4 fruit fly cellular contexts compared by ENCODE assay signal in the genomic region with DNA sequence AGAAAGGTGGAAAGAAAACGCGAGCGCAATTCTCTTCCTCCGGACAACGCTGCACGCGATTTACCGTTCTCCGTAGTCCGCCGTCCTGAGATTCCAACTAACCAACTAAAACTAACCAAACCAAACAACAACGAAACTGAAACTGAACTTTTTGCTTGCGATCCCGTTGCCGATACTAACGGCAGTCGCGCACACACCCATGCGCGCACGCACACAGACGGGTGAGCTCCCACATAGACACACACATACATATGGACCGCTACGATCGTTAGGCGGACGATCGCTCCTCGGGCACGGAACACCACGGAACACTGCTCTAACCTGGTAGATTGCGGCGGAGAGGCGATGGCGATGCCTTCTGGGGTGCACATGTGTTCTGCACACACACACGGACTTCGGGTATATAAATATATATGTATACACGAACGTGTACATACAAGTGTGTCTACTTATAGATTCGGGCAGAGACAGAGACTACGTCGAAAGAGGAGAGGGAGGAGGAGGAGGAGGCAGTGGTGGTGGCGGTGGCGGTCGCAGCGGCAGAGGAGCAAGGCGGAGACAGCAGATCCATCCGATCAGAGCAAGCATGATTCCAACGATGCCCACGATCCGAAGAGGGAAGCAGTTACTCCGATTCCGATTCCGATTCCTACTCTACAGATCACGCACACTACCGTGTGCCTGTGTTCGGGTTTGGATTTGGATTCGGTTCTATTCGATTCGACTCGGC.
TF ChIP-seq lines count a peak whose summit lies in the region.

Gene meso18E, minus strand, starts transcription at position 148 of the 730 bp plus-strand sequence.

- no peak for TF ChIP-seq CTCF in whole organism, embryonic (GFP tag; optimal IDR thresholded peaks at IDR 0.05; lab: Kevin White, UChicago)

TF ChIP-seq in whole organism, adult, 20 proteins besides CTCF, POLR2A, EP300 and RAD21:
- no peak for TF ChIP-seq CG5204 (GFP tag; optimal IDR thresholded peaks at IDR 0.05; lab: Kevin White, UChicago)
- TF ChIP-seq bab1 (GFP tag; optimal IDR thresholded peaks at IDR 0.05; lab: Kevin White, UChicago), result no peak
- no peak for TF ChIP-seq CG1620 (GFP tag; optimal IDR thresholded peaks at IDR 0.05; lab: Kevin White, UChicago)
- TF ChIP-seq CG12768 (GFP tag; optimal IDR thresholded peaks at IDR 0.05; lab: Kevin White, UChicago), result no peak
- peak; percentile 20 for TF ChIP-seq pad (GFP tag; optimal IDR thresholded peaks at IDR 0.05; lab: Kevin White, UChicago)
- TF ChIP-seq CG33017 (tag; optimal IDR thresholded peaks at IDR 0.05; lab: Kevin White, UChicago), result no peak
- no peak for TF ChIP-seq tj (GFP tag; optimal IDR thresholded peaks at IDR 0.05; lab: Kevin White, UChicago)
- no peak for TF ChIP-seq CG7045 (GFP tag; optimal IDR thresholded peaks at IDR 0.05; lab: Kevin White, UChicago)
- TF ChIP-seq toe (GFP tag; optimal IDR thresholded peaks at IDR 0.05; lab: Kevin White, UChicago), result no peak
- TF ChIP-seq CG14711 (tag; optimal IDR thresholded peaks at IDR 0.05; lab: Kevin White, UChicago), result no peak
- TF ChIP-seq CG7101 (tag; optimal IDR thresholded peaks at IDR 0.05; lab: Kevin White, UChicago), result no peak
- TF ChIP-seq cnc (optimal IDR thresholded peaks at IDR 0.05; lab: Kevin White, UChicago), result no peak
- no peak for TF ChIP-seq kay (GFP tag; lab: Kevin White, UChicago; ENCODE audit: borderline replicate concordance)
- TF ChIP-seq ovo (GFP tag; optimal IDR thresholded peaks at IDR 0.05; lab: Kevin White, UChicago), result peak; percentile 34
- TF ChIP-seq Mnt (GFP tag; optimal IDR thresholded peaks at IDR 0.05; lab: Kevin White, UChicago), result peak; percentile 60
- TF ChIP-seq Clk (GFP tag; optimal IDR thresholded peaks at IDR 0.05; lab: Kevin White, UChicago), result no peak
- no peak for TF ChIP-seq Hr96 (GFP tag; optimal IDR thresholded peaks at IDR 0.05; lab: Kevin White, UChicago)

TF ChIP-seq in whole organism, embryonic, 481 proteins besides CTCF, POLR2A, EP300 and RAD21 (continues in another document):
- TF ChIP-seq CG7556 (GFP tag; optimal IDR thresholded peaks at IDR 0.05; lab: Kevin White, UChicago) (no peak), Adf1 (GFP tag; IDR thresholded peaks at IDR 0.05; lab: Robert Waterston, UW) (peak; percentile 65), crol (GFP tag; IDR thresholded peaks at IDR 0.05; lab: Robert Waterston, UW) (peak; percentile 91), ab (GFP tag; optimal IDR thresholded peaks at IDR 0.05; lab: Kevin White, UChicago) (no peak), scrt (GFP tag; optimal IDR thresholded peaks at IDR 0.05; lab: Kevin White, UChicago) (no peak), ken (GFP tag; IDR thresholded peaks at IDR 0.05; lab: Robert Waterston, UW) (no peak), CG4282 (GFP tag; optimal IDR thresholded peaks at IDR 0.05; lab: Kevin White, UChicago) (no peak), nerfin-1 (tag; optimal IDR thresholded peaks at IDR 0.05; lab: Kevin White, UChicago) (no peak), CG5180 (GFP tag; optimal IDR thresholded peaks at IDR 0.05; lab: Kevin White, UChicago) (peak; percentile 18), CG15269 (tag; optimal IDR thresholded peaks at IDR 0.05; lab: Kevin White, UChicago) (no peak), Trl (optimal IDR thresholded peaks at IDR 0.05; lab: Kevin White, UChicago) (peak in 1 of 2 experiments; percentile 48), Trl (GFP tag; optimal IDR thresholded peaks at IDR 0.05; lab: Kevin White, UChicago) (no peak), Deaf1 (tag; optimal IDR thresholded peaks at IDR 0.05; lab: Kevin White, UChicago) (peak; percentile 95), Hr39 (optimal IDR thresholded peaks at IDR 0.05; lab: Kevin White, UChicago) (peak; percentile 97), onecut (GFP tag; IDR thresholded peaks at IDR 0.05; lab: Robert Waterston, UW) (no peak), CG8388 (GFP tag; optimal IDR thresholded peaks at IDR 0.05; lab: Kevin White, UChicago) (no peak), Oli (tag; optimal IDR thresholded peaks at IDR 0.05; lab: Kevin White, UChicago) (no peak), Opbp (GFP tag; IDR thresholded peaks at IDR 0.05; lab: Robert Waterston, UW; ENCODE audit: partially characterized antibody) (no peak), twi (tag; optimal IDR thresholded peaks at IDR 0.05; lab: Kevin White, UChicago) (peak; percentile 91), Camta (GFP tag; optimal IDR thresholded peaks at IDR 0.05; lab: Kevin White, UChicago) (no peak), Sin3A (optimal IDR thresholded peaks at IDR 0.05; lab: Kevin White, UChicago) (no peak), cg (GFP tag; optimal IDR thresholded peaks at IDR 0.05; lab: Kevin White, UChicago) (peak; percentile 85), CG32767 (GFP tag; IDR thresholded peaks at IDR 0.05; lab: Robert Waterston, UW) (peak; percentile 19; the same call in 1 of the 2 replicates)

TF ChIP-seq in whole organism, prepupa, 60 proteins besides CTCF, POLR2A, EP300 and RAD21:
- TF ChIP-seq lz (GFP tag; optimal IDR thresholded peaks at IDR 0.05; lab: Kevin White, UChicago) (no peak), fkh (GFP tag; optimal IDR thresholded peaks at IDR 0.05; lab: Kevin White, UChicago) (no peak), eg (GFP tag; IDR thresholded peaks at IDR 0.05; lab: Robert Waterston, UW) (0 out of 3 replicates have a peak, but pooled peaks have one; percentile 7), Lpt (GFP tag; optimal IDR thresholded peaks at IDR 0.05; lab: Kevin White, UChicago) (no peak), Hr39 (GFP tag; optimal IDR thresholded peaks at IDR 0.05; lab: Kevin White, UChicago) (no peak), ss (GFP tag; optimal IDR thresholded peaks at IDR 0.05; lab: Kevin White, UChicago) (no peak), Eip78C (GFP tag; lab: Kevin White, UChicago) (peak; percentile 40), CG11902 (GFP tag; optimal IDR thresholded peaks at IDR 0.05; lab: Kevin White, UChicago) (no peak), svp (GFP tag; lab: Kevin White, UChicago) (peak; percentile 79), achi (GFP tag; optimal IDR thresholded peaks at IDR 0.05; lab: Kevin White, UChicago) (no peak), CG4318 (GFP tag; optimal IDR thresholded peaks at IDR 0.05; lab: Kevin White, UChicago) (no peak), CG8319 (GFP tag; optimal IDR thresholded peaks at IDR 0.05; lab: Kevin White, UChicago) (no peak), Smox (GFP tag; optimal IDR thresholded peaks at IDR 0.05; lab: Kevin White, UChicago) (no peak), Blimp-1 (GFP tag; optimal IDR thresholded peaks at IDR 0.05; lab: Kevin White, UChicago) (no peak)

TF ChIP-seq in whole organism, pupa, 21 proteins besides CTCF, POLR2A, EP300 and RAD21:
- peak; percentile 15 for TF ChIP-seq CG13204 (GFP tag; optimal IDR thresholded peaks at IDR 0.05; lab: Kevin White, UChicago)
- no peak for TF ChIP-seq rn (GFP tag; IDR thresholded peaks at IDR 0.05; lab: Robert Waterston, UW)
- no peak for TF ChIP-seq CG14655 (GFP tag; optimal IDR thresholded peaks at IDR 0.05; lab: Kevin White, UChicago)
- TF ChIP-seq fd96Ca (GFP tag; IDR thresholded peaks at IDR 0.05; lab: Robert Waterston, UW), result no peak; the same call in 2 of the 3 replicates
- TF ChIP-seq CG32121 (GFP tag; IDR thresholded peaks at IDR 0.05; lab: Robert Waterston, UW), result peak; percentile 47; the same call in 1 of the 2 replicates
